Worm (Caenorhabditis elegans): Measurements from ENCODE around the gene C16A3.6.
A peak's percentile ranks its signal among the peaks of the same experiment; 100 is the strongest.

DNA sequence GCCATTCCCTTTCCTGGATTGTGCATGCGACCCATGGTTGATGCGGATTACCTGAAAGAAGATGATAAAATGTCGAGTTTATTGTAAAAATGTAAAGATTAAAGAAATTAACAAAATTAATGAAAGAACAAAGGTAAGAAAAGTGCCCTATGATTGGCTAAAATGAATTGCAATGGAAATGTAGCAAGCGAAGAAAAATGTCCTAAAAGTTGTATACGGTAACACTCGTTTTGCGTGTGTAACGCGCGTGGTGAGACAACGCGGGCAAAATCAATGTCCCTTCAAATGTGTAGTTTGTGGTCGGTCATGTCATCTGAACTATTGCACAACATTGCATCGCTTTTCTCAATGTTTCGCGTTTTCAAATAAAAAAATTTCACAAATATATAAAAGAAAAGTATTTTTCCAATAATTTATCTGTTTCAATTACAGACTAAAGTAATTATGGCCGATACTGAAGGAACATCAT is 4.0 kb upstream of the C16A3.6 start, which contains the start of the genes rps-13 and nfx-1:
- TF ChIP-seq nhr-237 (tag; optimal IDR thresholded peaks at IDR 0.05) (no peak), nhr-77 (tag; optimal IDR thresholded peaks at IDR 0.05) (no peak), egl-5 (tag; optimal IDR thresholded peaks at IDR 0.05) (peak; percentile 58)
